Fruit fly (Drosophila melanogaster) whole organism, embryonic: ENCODE results near the gene CG7943.

ENCODE experiments used
- Aef1 ChIP-seq: fragments of 200-800 bp; sonication (Bioruptor generic); IDR thresholded peaks from 3 replicates; pipeline ENCODE4 v1.3.6; 2022; ENCODE audit warnings: missing biosample characterization, missing genetic modification characterization
- B-H2 ChIP-seq: fragments of 200-800 bp; sonication (Bioruptor generic); optimal IDR thresholded peaks from 2 replicates; lab custom pipeline; 2018; ENCODE audit warnings: missing biosample characterization, mild to moderate bottlenecking, missing genetic modification characterization
- Bgb ChIP-seq: fragments of 200-800 bp; sonication (Bioruptor generic); IDR thresholded peaks from 2 replicates; pipeline ENCODE4 v1.3.6; 2022; ENCODE audit warnings: missing biosample characterization, missing genetic modification characterization; ENCODE audit not compliant: partially characterized antibody
- CG10979 ChIP-seq: fragments of 200-800 bp; sonication (Bioruptor generic); optimal IDR thresholded peaks from 2 replicates; lab custom pipeline; 2018; ENCODE audit warnings: missing biosample characterization, mild to moderate bottlenecking, missing genetic modification characterization, moderate library complexity
- CG13287 ChIP-seq: fragments of 200-800 bp; sonication (Bioruptor generic); IDR thresholded peaks from 2 replicates; pipeline ENCODE4 v1.3.6; 2022; ENCODE audit warnings: missing biosample characterization, missing genetic modification characterization; ENCODE audit not compliant: partially characterized antibody
- CG15514 ChIP-seq: fragments of 200-800 bp; sonication (Bioruptor generic); optimal IDR thresholded peaks from 3 replicates; lab custom pipeline; 2017; ENCODE audit warnings: missing biosample characterization, missing genetic modification characterization, mild to moderate bottlenecking, moderate library complexity, missing genetic modification reagents
- CG15601 ChIP-seq: fragments of 200-800 bp; sonication (Bioruptor generic); optimal IDR thresholded peaks from 3 replicates; lab custom pipeline; 2019; ENCODE audit warnings: missing biosample characterization, mild to moderate bottlenecking, missing genetic modification characterization, moderate library complexity
- CG1603 ChIP-seq: fragments of 200-800 bp; sonication (Bioruptor generic); optimal IDR thresholded peaks from 2 replicates; lab custom pipeline; 2019; ENCODE audit warnings: missing biosample characterization, mild to moderate bottlenecking, missing genetic modification characterization, moderate library complexity
- CG18619 ChIP-seq: fragments of 200-800 bp; sonication (Bioruptor generic); optimal IDR thresholded peaks from 3 replicates; lab custom pipeline; 2017; ENCODE audit warnings: missing biosample characterization, mild to moderate bottlenecking, missing genetic modification characterization
- CG2678 ChIP-seq: fragments of 200-800 bp; sonication (Bioruptor generic); optimal IDR thresholded peaks from 3 replicates; lab custom pipeline; 2019; ENCODE audit warnings: missing biosample characterization, mild to moderate bottlenecking, missing genetic modification characterization, moderate library complexity
- CG31441 ChIP-seq: fragments of 200-800 bp; sonication (Bioruptor generic); IDR thresholded peaks from 2 replicates; pipeline ENCODE4 v1.3.6; 2022; ENCODE audit warnings: missing biosample characterization, missing genetic modification characterization
- CG33213 ChIP-seq: fragments of 200-800 bp; sonication (Bioruptor generic); optimal IDR thresholded peaks from 3 replicates; lab custom pipeline; 2016; ENCODE audit warnings: missing biosample characterization, missing genetic modification characterization
- CG4617 ChIP-seq: fragments of 200-800 bp; sonication (Bioruptor generic); optimal IDR thresholded peaks from 3 replicates; lab custom pipeline; 2016; ENCODE audit warnings: missing biosample characterization, missing genetic modification characterization, borderline replicate concordance
- CG7987 ChIP-seq: fragments of 200-800 bp; sonication (Bioruptor generic); optimal IDR thresholded peaks from 2 replicates; lab custom pipeline; 2018; ENCODE audit warnings: missing biosample characterization, mild to moderate bottlenecking, missing genetic modification characterization, moderate library complexity
- CG8944 ChIP-seq: fragments of 200-800 bp; sonication (Bioruptor generic); optimal IDR thresholded peaks from 3 replicates; lab custom pipeline; 2016; ENCODE audit warnings: missing biosample characterization, missing genetic modification characterization
- CG9609 ChIP-seq: fragments of 200-800 bp; sonication (Bioruptor generic); optimal IDR thresholded peaks from 3 replicates; lab custom pipeline; 2016; ENCODE audit warnings: missing biosample characterization, missing genetic modification characterization
- CHES-1-like ChIP-seq: fragments of 200-800 bp; sonication (Bioruptor generic); optimal IDR thresholded peaks from 2 replicates; lab custom pipeline; 2016; ENCODE audit warnings: missing biosample characterization, missing genetic modification characterization
- D ChIP-seq, 2 experiments: fragments of 200-800 bp in 1 of 2; fragments of >200 bp in 1 of 2; sonication (Bioruptor generic) in 1 of 2; optimal IDR thresholded peaks; 2 replicates in 1 of 2; 3 replicates in 1 of 2; lab custom pipeline; 2017; ENCODE audit warnings: mild to moderate bottlenecking in 1 of 2, missing biosample characterization in 1 of 2, missing genetic modification characterization in 1 of 2, missing genetic modification reagents in 1 of 2
- Dll ChIP-seq: fragments of 200-800 bp; sonication (Bioruptor generic); IDR thresholded peaks from 4 replicates; pipeline ENCODE4 v1.3.6; 2022; ENCODE audit warnings: missing biosample characterization, missing genetic modification characterization; ENCODE audit not compliant: partially characterized antibody
- E2f2 ChIP-seq: fragments of 200-800 bp; sonication (Bioruptor generic); IDR thresholded peaks from 2 replicates; pipeline ENCODE4 v1.3.6; 2022; ENCODE audit warnings: missing biosample characterization, missing genetic modification characterization
- ERR ChIP-seq: fragments of 200-800 bp; sonication (Bioruptor generic); optimal IDR thresholded peaks from 2 replicates; lab custom pipeline; 2016; ENCODE audit warnings: missing biosample characterization, missing genetic modification characterization
- Hmr ChIP-seq: fragments of 200-800 bp; sonication (Bioruptor generic); optimal IDR thresholded peaks from 3 replicates; lab custom pipeline; 2017; ENCODE audit warnings: mild to moderate bottlenecking, missing biosample characterization, missing genetic modification reagents, missing genetic modification characterization
- Hr78 ChIP-seq, 2 experiments: fragments of 200-800 bp in 1 of 2; fragments of >200 bp in 1 of 2; sonication (Bioruptor generic) in 1 of 2; optimal IDR thresholded peaks; 2 replicates each; lab custom pipeline; 2017 to 2019; ENCODE audit warnings: missing biosample characterization in 2 of 2, missing genetic modification characterization in 2 of 2, mild to moderate bottlenecking in 1 of 2, moderate library complexity in 1 of 2
- NFAT ChIP-seq: fragments of 200-800 bp; sonication (Bioruptor generic); IDR thresholded peaks from 2 replicates; pipeline ENCODE4 v1.3.6; 2022; ENCODE audit warnings: missing biosample characterization, missing genetic modification characterization
- Nf-YB ChIP-seq: fragments of 200-800 bp; sonication (Bioruptor generic); optimal IDR thresholded peaks from 3 replicates; lab custom pipeline; 2019; ENCODE audit warnings: missing biosample characterization, mild to moderate bottlenecking, missing genetic modification characterization, moderate library complexity
- Pdp1 ChIP-seq, 2 experiments: fragments of 200-800 bp; sonication (Bioruptor generic); optimal IDR thresholded peaks; 3 replicates each; lab custom pipeline; 2016; ENCODE audit warnings: missing biosample characterization in 2 of 2, missing genetic modification characterization in 2 of 2, mild to moderate bottlenecking in 1 of 2, moderate library complexity in 1 of 2
- Sry-β ChIP-seq: fragments of 200-800 bp; sonication (Bioruptor generic); optimal IDR thresholded peaks from 2 replicates; lab custom pipeline; 2018; ENCODE audit warnings: missing biosample characterization, mild to moderate bottlenecking, missing genetic modification characterization, moderate library complexity
- Taf1 ChIP-seq: fragments of 200-800 bp; sonication (Bioruptor generic); IDR thresholded peaks from 2 replicates; pipeline ENCODE4 v1.3.6; 2022; ENCODE audit warnings: missing biosample characterization, missing genetic modification characterization
- ac ChIP-seq: fragments of 200-800 bp; sonication (Bioruptor generic); optimal IDR thresholded peaks from 3 replicates; lab custom pipeline; 2017; ENCODE audit warnings: missing biosample characterization, mild to moderate bottlenecking, missing genetic modification characterization
- amos ChIP-seq: fragments of 200-800 bp; sonication (Bioruptor generic); IDR thresholded peaks from 2 replicates; pipeline ENCODE4 v1.3.6; 2022; ENCODE audit warnings: missing biosample characterization, missing genetic modification characterization; ENCODE audit not compliant: partially characterized antibody
- ato ChIP-seq: fragments of 200-800 bp; sonication (Bioruptor generic); IDR thresholded peaks from 2 replicates; pipeline ENCODE4 v1.3.6; 2022; ENCODE audit warnings: missing biosample characterization, missing genetic modification characterization; ENCODE audit not compliant: partially characterized antibody
- bab2 ChIP-seq: fragments of 200-800 bp; sonication (Bioruptor generic); optimal IDR thresholded peaks from 2 replicates; lab custom pipeline; 2016; ENCODE audit warnings: missing biosample characterization, missing genetic modification characterization
- gro ChIP-seq: fragments of 200-800 bp; sonication (Bioruptor generic); optimal IDR thresholded peaks from 2 replicates; lab custom pipeline; 2016; ENCODE audit warnings: missing biosample characterization, missing genetic modification characterization
- hkb ChIP-seq, 2 experiments: fragments of 200-800 bp in 1 of 2; fragments of >200 bp in 1 of 2; sonication (Bioruptor generic) in 1 of 2; IDR thresholded peaks in 1 of 2; optimal IDR thresholded peaks in 1 of 2; 2 replicates each; pipeline versions ENCODE4 v1.3.6 to Lab custom; 2017 to 2022; ENCODE audit warnings: missing biosample characterization in 1 of 2, missing genetic modification characterization in 1 of 2
- lilli ChIP-seq: fragments of 200-800 bp; sonication (Bioruptor generic); optimal IDR thresholded peaks from 3 replicates; lab custom pipeline; 2016; ENCODE audit warnings: missing biosample characterization, missing genetic modification characterization
- lmd ChIP-seq: fragments of 200-800 bp; sonication (Bioruptor generic); IDR thresholded peaks from 2 replicates; pipeline ENCODE4 v1.3.6; 2022; ENCODE audit warnings: missing biosample characterization, missing genetic modification characterization
- mam ChIP-seq: fragments of 200-800 bp; sonication (Bioruptor generic); optimal IDR thresholded peaks from 3 replicates; lab custom pipeline; 2016; ENCODE audit warnings: missing biosample characterization, missing genetic modification characterization
- nmo ChIP-seq: fragments of 200-800 bp; sonication (Bioruptor generic); optimal IDR thresholded peaks from 2 replicates; lab custom pipeline; 2018; ENCODE audit warnings: missing biosample characterization, mild to moderate bottlenecking, missing genetic modification characterization, moderate library complexity
- pan ChIP-seq, 4 experiments: fragments of >200 bp in 3 of 4; fragments of 200-800 bp in 1 of 4; sonication (Bioruptor generic) in 1 of 4; optimal IDR thresholded peaks in 3 of 4; IDR thresholded peaks in 1 of 4; 2 replicates each; pipeline versions ENCODE4 v1.3.6 to Lab custom; 2017 to 2022; ENCODE audit warnings: missing biosample characterization in 2 of 4, missing genetic modification characterization in 2 of 4, mixed read lengths in 1 of 4
- pnt ChIP-seq: fragments of 200-800 bp; sonication (Bioruptor generic); optimal IDR thresholded peaks from 3 replicates; lab custom pipeline; 2016; ENCODE audit warnings: missing biosample characterization, missing genetic modification characterization
- prd ChIP-seq, 3 experiments: fragments of >200 bp in 2 of 3; fragments of 200-800 bp in 1 of 3; sonication (Bioruptor generic) in 1 of 3; optimal IDR thresholded peaks in 2 of 3; IDR thresholded peaks in 1 of 3; 2 replicates in 2 of 3; 3 replicates in 1 of 3; pipeline versions ENCODE4 v1.3.6 to Lab custom; 2017 to 2022; ENCODE audit warnings: missing biosample characterization in 1 of 3, missing genetic modification characterization in 1 of 3
- run ChIP-seq: fragments of 200-800 bp; sonication (Bioruptor generic); optimal IDR thresholded peaks from 3 replicates; lab custom pipeline; 2018; ENCODE audit warnings: missing biosample characterization, mild to moderate bottlenecking, missing genetic modification characterization
- shn ChIP-seq: fragments of 200-800 bp; sonication (Bioruptor generic); optimal IDR thresholded peaks from 3 replicates; lab custom pipeline; 2016; ENCODE audit warnings: missing biosample characterization, missing genetic modification characterization
- slbo ChIP-seq: fragments of 200-800 bp; sonication (Bioruptor generic); IDR thresholded peaks from 2 replicates; pipeline ENCODE4 v1.3.6; 2022; ENCODE audit warnings: missing biosample characterization, missing genetic modification characterization
- tll ChIP-seq, 2 experiments: fragments of 200-800 bp in 1 of 2; fragments of >200 bp in 1 of 2; sonication (Bioruptor generic) in 1 of 2; optimal IDR thresholded peaks; 2 replicates each; lab custom pipeline; 2017 to 2019; ENCODE audit warnings: missing biosample characterization in 2 of 2, missing genetic modification characterization in 2 of 2, mild to moderate bottlenecking in 1 of 2, moderate library complexity in 1 of 2

The CG7943 gene

DNA sequence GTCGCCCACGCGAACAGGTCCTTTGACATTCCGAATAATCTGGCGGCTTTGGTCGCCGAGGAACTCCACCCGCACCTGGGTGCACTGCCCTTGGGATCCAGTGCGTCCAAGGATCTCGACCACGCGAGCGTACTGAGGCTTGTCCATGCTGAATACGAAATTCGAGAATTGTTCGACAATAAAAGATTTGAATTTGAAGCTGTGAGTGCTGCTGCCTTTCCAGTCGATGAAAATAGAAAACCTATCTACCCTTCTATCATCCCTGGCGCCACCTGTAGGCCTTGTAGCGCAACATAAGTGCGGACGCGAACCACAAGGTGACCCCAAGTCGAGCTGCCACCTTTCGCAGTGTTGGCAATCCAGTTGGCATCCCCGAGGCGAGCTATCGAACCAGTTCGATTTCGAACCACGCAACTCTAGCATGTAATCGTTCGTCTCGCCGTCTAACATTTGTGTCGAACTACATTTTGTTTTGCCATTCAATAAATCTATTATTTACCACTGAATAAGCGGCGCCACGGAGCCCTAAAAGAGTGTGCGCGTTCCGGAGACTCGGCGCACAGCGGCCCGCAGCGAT, 23.7 kb upstream of the CG7943 start, which contains the start of the genes RpS28a and Axn (continued):
- TF ChIP-seq CG33213 (GFP tag; lab: Kevin White, UChicago) (peak; percentile 78), NFAT (GFP tag; lab: Robert Waterston, UW) (peak; percentile 66), E2f2 (GFP tag; lab: Robert Waterston, UW) (peak; percentile 63), CG8944 (peak; percentile 50), amos (peak; percentile 65; the same call in 1 of the 2 replicates), tll (GFP tag; optimal IDR thresholded peaks at IDR 0.05; lab: Kevin White, UChicago) (peak in 1 of 2 experiments; percentile 11), CG9609 (GFP tag; lab: Kevin White, UChicago) (peak; percentile 49), lmd (GFP tag; lab: Robert Waterston, UW) (peak; percentile 57; the same call in 1 of the 2 replicates), Taf1 (no peak), ERR (peak; percentile 94), slbo (GFP tag; lab: Robert Waterston, UW) (peak; percentile 52), pnt (peak; percentile 18), prd (optimal IDR thresholded peaks at IDR 0.05; lab: Kevin White, UChicago) (no peak), prd (GFP tag; IDR thresholded peaks at IDR 0.05; lab: Robert Waterston, UW) (0 out of 3 replicates have a peak, but pooled peaks have one; percentile 28), D (optimal IDR thresholded peaks at IDR 0.05; lab: Kevin White, UChicago) (peak; percentile 81), D (GFP tag; optimal IDR thresholded peaks at IDR 0.05; lab: Kevin White, UChicago) (no peak), CG4617 (peak; percentile 67), ato (GFP tag; lab: Robert Waterston, UW) (peak; percentile 1; the same call in 1 of the 2 replicates), shn (GFP tag; lab: Kevin White, UChicago) (no peak), CG15514 (GFP tag; lab: Kevin White, UChicago) (peak; percentile 100), CHES-1-like (GFP tag; lab: Kevin White, UChicago) (peak; percentile 49), Dll (GFP tag; lab: Robert Waterston, UW) (peak; percentile 76; the same call in 3 of the 4 replicates), mam (GFP tag; lab: Kevin White, UChicago) (peak; percentile 24), ac (GFP tag; lab: Kevin White, UChicago) (no peak), Hmr (peak; percentile 45), lilli (GFP tag; lab: Kevin White, UChicago) (peak; percentile 5), Bgb (GFP tag; lab: Robert Waterston, UW) (peak; percentile 53), CG13287 (GFP tag; lab: Robert Waterston, UW) (peak; percentile 57), CG7987 (peak; percentile 39), Nf-YB (GFP tag; lab: Kevin White, UChicago) (no peak), bab2 (GFP tag; lab: Kevin White, UChicago) (peak; percentile 18), hkb (optimal IDR thresholded peaks at IDR 0.05; lab: Kevin White, UChicago) (peak; percentile 62), hkb (GFP tag; IDR thresholded peaks at IDR 0.05; lab: Robert Waterston, UW) (no peak), nmo (GFP tag; lab: Kevin White, UChicago) (peak; percentile 19), B-H2 (peak; percentile 49), CG15601 (tag; lab: Kevin White, UChicago) (peak; percentile 81), CG10979 (tag; lab: Kevin White, UChicago) (peak; percentile 99), CG18619 (GFP tag; lab: Kevin White, UChicago) (no peak), CG1603 (no peak), Aef1 (GFP tag; lab: Robert Waterston, UW) (peak; percentile 16; the same call in 1 of the 3 replicates), run (tag; lab: Kevin White, UChicago) (no peak), Pdp1 (GFP tag; optimal IDR thresholded peaks at IDR 0.05; lab: Kevin White, UChicago) (no peak), CG2678 (no peak), Hr78 (GFP tag; optimal IDR thresholded peaks at IDR 0.05; lab: Kevin White, UChicago) (peak in 1 of 2 experiments; percentile 99), pan (optimal IDR thresholded peaks at IDR 0.05; lab: Kevin White, UChicago) (no peak), pan (GFP tag; optimal IDR thresholded peaks at IDR 0.05 in 1 of 2, IDR thresholded peaks at IDR 0.05 in 1 of 2) (peak in 1 of 2 experiments; percentile 26), gro (GFP tag; lab: Kevin White, UChicago) (peak; percentile 1), Sry-β (GFP tag; lab: Kevin White, UChicago) (no peak), CG31441 (GFP tag; lab: Robert Waterston, UW) (no peak)
